Worm (Caenorhabditis elegans): ENCODE measurements around the gene mtrr-1.

DNA sequence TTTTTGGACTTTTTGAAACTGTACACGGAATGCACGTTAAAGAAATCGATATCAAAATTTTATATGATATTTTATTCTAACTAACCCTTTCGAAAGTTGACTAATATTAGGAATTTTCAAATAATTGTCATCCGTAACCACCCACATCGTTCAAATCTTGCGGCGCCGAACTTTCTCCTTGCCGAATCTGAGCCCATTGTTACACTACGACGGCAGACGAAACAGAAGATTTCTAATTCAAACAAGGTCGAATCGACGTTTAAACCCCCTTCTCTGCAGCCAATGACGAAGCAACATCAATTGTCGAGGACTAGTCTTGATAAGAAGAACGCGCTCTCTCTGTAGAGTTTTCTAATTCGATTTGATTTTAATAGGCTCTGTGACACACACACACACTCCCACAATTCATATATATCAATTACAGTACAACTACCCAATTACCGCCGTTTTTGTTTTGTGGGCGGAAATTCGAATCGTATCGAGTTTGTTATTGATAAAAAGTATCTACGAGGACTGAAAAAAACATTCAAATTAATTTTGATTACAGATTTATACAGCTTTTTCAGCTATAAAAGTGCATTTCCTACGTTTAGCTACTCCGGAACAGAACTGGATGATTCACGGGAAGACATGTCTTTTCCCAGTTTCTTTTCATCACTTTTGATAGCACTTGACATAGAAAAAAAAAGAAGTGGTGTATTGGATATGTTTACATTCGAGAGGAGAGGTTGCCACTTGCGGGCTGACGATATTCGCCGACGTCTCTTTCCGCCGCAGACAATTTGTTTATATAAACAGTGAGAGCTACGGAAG is 1.2 kb upstream of the mtrr-1 start:
- TF ChIP-seq ztf-23 (GFP tag; IDR thresholded peaks at IDR 0.05), result no peak
- TF ChIP-seq tab-1 (GFP tag; IDR thresholded peaks at IDR 0.05), result no peak
- TF ChIP-seq T22C8.4 (GFP tag; IDR thresholded peaks at IDR 0.05), result no peak
- no peak for TF ChIP-seq cog-1 (tag; optimal IDR thresholded peaks at IDR 0.05)
